Worm (Caenorhabditis elegans) whole organism, L4 larva: ENCODE measurements around the gene srab-23.

Source experiments
- arid-1 ChIP-seq: fragments of 200-800 bp; sonication (Bioruptor generic); conservative IDR thresholded peaks from 2 replicates; pipeline ENCODE4 v1.3.6; 2022; ENCODE audit warnings: missing genetic modification reagents, missing genetic modification characterization, missing compliant biosample characterization
- daf-16 ChIP-seq, 3 experiments: sonication (generic microtip); optimal IDR thresholded peaks; 2 replicates each; lab custom pipeline; 2016 to 2017; ENCODE audit warnings: missing genetic modification characterization in 3 of 3, missing genetic modification reagents in 3 of 3, mild to moderate bottlenecking in 2 of 3, missing compliant biosample characterization in 2 of 3, missing biosample characterization in 1 of 3, moderate library complexity in 1 of 3
- lin-13 ChIP-seq: fragments of 150-350 bp; optimal IDR thresholded peaks from 2 replicates; lab custom pipeline; 2014; ENCODE audit warnings: missing biosample characterization, missing genetic modification reagents, missing genetic modification characterization
- nhr-11 ChIP-seq: fragments of 150-350 bp; optimal IDR thresholded peaks from 2 replicates; lab custom pipeline; 2014; ENCODE audit warnings: missing biosample characterization, missing genetic modification characterization
- nhr-237 ChIP-seq: sonication (generic microtip); optimal IDR thresholded peaks from 2 replicates; lab custom pipeline; 2017; ENCODE audit warnings: missing biosample characterization, missing genetic modification characterization
- nhr-25 ChIP-seq: sonication (generic microtip); optimal IDR thresholded peaks from 2 replicates; lab custom pipeline; 2017; ENCODE audit warnings: missing genetic modification characterization, mild to moderate bottlenecking, missing compliant biosample characterization, antibody characterized with exemption, moderate library complexity, borderline replicate concordance; ENCODE audit not compliant: insufficient read depth
- nhr-28 ChIP-seq: fragments of 150-350 bp; optimal IDR thresholded peaks from 2 replicates; lab custom pipeline; 2014; ENCODE audit warnings: missing biosample characterization, missing genetic modification characterization
- pha-4 ChIP-seq, 2 experiments: fragments of 150-350 bp in 1 of 2; fragments of 200-800 bp in 1 of 2; sonication (Bioruptor generic) in 1 of 2; IDR thresholded peaks in 1 of 2; optimal IDR thresholded peaks in 1 of 2; 2 replicates each; pipeline versions ENCODE4 v1.3.6 to Lab custom; 2014 to 2022; ENCODE audit warnings: missing genetic modification characterization in 2 of 2, missing genetic modification reagents in 2 of 2, missing biosample characterization in 1 of 2, missing compliant biosample characterization in 1 of 2
- pqm-1 ChIP-seq: sonication (generic microtip); optimal IDR thresholded peaks from 2 replicates; lab custom pipeline; 2017; ENCODE audit warnings: missing biosample characterization, missing genetic modification characterization
- unc-62 ChIP-seq, 3 experiments: fragments of 150-350 bp in 1 of 3; sonication (generic microtip); optimal IDR thresholded peaks in 2 of 3; peaks in 1 of 3; 1 replicate in 1 of 3; 2 replicates in 2 of 3; lab custom pipeline; 2014 to 2017; ENCODE audit warnings: missing biosample characterization in 3 of 3, missing genetic modification characterization in 3 of 3, missing genetic modification reagents in 3 of 3, missing genotype in 1 of 3

DNA sequence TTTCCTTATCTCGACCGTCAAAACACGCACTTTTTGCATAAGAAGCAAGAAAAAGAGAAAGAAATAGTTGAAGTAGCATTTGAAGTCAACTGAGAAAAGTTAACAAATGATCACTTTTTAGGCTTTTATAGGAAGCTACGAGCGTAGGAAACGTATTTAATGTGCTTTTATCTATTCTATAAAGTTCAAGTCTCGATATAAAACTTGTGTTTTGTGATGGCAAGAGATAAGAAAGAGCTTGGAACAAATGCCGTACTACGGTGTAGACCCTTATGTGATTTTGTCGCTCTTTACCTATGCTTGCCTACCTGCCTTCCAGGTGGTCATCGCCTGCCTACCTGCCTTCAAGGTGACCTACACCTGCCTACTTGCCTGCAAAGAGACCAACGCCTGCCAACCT is 31.2 kb downstream of the srab-23 start, which contains the start of gene clec-206:
- TF ChIP-seq nhr-11 (tag; lab: Kevin White, UChicago) (no peak), nhr-237 (tag; lab: Kevin White, UChicago) (no peak), pha-4 (GFP tag; IDR thresholded peaks at IDR 0.05; lab: Robert Waterston, UW) (no peak), pha-4 (tag; optimal IDR thresholded peaks at IDR 0.05; lab: Kevin White, UChicago) (no peak), nhr-25 (tag; lab: Kevin White, UChicago) (no peak), pqm-1 (no peak), daf-16 (GFP tag; optimal IDR thresholded peaks at IDR 0.05; lab: Kevin White, UChicago) (no peak), daf-16 (tag; optimal IDR thresholded peaks at IDR 0.05; lab: Kevin White, UChicago) (no peak), arid-1 (GFP tag; lab: Robert Waterston, UW) (no peak), unc-62 (GFP tag; optimal IDR thresholded peaks at IDR 0.05 in 1 of 2; lab: Kevin White, UChicago) (no peak), unc-62 (tag; optimal IDR thresholded peaks at IDR 0.05; lab: Kevin White, UChicago) (no peak), lin-13 (no peak), nhr-28 (tag; lab: Kevin White, UChicago) (no peak)
